Fruit fly (Drosophila melanogaster) whole organism: ENCODE data around the gene chinmo.

Experiments
- CG8478 ChIP-seq: fragments of >200 bp; optimal IDR thresholded peaks from 2 replicates; lab custom pipeline; 2018; ENCODE audit warnings: inconsistent platforms
- Dll ChIP-seq: fragments of >200 bp; optimal IDR thresholded peaks from 2 replicates; lab custom pipeline; 2017
- EcR ChIP-seq, 2 experiments: fragments of >200 bp; optimal IDR thresholded peaks; 2 replicates each; lab custom pipeline; 2017; ENCODE audit warnings: missing biosample characterization in 2 of 2, missing genetic modification characterization in 2 of 2, missing genetic modification reagents in 2 of 2
- pan ChIP-seq: fragments of >200 bp; optimal IDR thresholded peaks from 2 replicates; lab custom pipeline; 2017
- psq ChIP-seq: fragments of >200 bp; optimal IDR thresholded peaks from 2 replicates; lab custom pipeline; 2017
- usp ChIP-seq: fragments of >200 bp; optimal IDR thresholded peaks from 2 replicates; lab custom pipeline; 2017; ENCODE audit warnings: missing biosample characterization, missing genetic modification characterization, mixed read lengths

Gene chinmo

DNA sequence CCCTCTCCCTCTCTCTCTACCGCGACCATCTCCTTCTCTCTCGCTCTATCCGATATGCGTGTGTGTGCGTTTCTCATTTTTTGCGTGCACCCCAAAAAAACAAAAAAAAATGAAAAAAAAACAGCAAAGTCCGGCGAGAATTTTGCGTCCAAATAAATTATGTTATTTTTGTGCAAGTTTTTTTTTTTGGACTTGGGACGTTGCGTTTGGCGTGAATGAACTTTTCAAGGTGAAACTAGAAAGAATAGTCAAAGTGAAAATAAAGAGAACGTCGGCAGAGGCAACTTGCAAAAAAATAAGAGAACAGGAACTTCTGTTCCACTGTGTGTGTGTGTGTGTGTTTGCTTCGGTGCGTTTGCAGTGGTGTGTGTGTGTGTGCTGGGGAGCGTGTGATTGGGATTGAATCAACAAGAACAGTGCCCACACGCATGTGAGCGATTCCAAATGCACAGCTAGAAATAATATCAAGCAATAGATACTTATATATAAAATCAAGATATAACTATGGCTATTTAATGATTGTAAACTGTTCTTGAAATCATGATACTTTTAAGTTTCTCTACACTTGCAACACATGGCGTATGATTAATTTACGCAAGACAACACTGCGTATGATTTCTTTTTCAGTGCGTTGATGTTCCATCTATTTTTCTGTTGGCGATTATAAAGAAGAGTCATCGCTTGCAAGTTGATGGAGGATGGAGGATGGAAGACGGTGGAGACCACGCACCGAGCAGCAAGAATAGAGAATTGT is 21.7 kb upstream of the chinmo start:
- TF ChIP-seq EcR (GFP tag; optimal IDR thresholded peaks at IDR 0.05; lab: Kevin White, UChicago) (no peak), Dll (lab: Kevin White, UChicago) (no peak), usp (GFP tag; lab: Kevin White, UChicago) (no peak), psq (lab: Kevin White, UChicago) (no peak)

DNA sequence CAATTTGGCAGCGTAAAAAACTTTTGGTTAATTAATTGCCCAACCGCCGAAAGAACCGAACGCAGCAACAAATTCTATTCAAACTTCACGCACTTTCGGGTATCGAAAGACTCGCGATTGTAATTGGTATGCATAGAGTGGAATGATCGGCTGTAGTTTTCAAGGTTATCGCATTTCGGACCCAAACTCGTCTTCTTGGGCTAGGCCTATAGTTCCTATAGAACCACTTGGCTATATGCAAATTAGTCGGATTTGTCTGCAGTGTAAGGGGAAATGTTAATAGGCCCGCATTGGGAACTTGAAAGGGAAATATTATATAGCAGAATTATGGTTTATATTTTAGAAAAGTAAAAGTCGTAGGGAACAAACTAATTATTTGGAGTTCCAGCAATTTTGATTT is 20.5 kb upstream of the chinmo start:
- TF ChIP-seq Dll (lab: Kevin White, UChicago) (no peak), usp (GFP tag; lab: Kevin White, UChicago) (no peak), CG8478 (no peak), pan (lab: Kevin White, UChicago) (no peak), psq (lab: Kevin White, UChicago) (no peak), EcR (GFP tag; optimal IDR thresholded peaks at IDR 0.05; lab: Kevin White, UChicago) (no peak)

DNA sequence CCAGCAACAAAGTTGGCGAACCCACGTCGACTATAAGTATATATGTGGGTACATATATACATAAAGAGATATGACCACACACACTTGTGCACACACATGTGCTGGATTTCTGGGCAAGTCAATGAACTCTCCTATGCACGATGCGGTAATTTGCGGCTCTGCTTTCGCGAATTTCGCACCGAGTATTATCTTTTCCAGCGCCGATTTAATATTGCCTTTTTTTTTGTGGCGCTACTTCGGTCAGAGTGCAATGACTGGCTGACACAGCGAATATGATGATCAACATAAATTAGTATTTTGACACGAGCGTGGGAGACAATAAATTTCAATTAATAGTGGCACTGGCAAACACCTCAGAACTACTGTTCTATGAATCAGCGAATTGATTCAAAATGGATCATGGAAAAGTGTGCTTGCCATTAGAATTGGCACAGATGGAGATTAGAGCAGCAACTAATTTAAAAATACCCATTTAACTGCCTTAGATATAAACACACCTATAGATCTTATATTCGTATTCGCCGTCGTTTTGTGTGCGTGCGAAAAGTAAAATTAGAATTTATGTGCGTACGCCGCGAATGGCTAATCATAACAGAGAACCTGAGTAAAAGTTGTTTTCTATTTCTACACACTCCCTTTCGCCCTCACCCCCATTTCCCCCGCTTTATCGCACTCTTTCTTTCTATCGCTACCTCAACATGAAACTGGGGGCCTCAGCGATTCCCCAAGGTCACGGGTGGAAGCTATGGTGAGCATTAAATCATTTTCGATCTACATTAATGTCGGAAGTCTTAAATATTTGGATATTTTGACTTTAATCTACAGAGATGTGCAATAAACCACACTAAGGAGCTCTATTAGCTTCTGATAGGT is 19.4 kb upstream of the chinmo start:
- TF ChIP-seq EcR (GFP tag; optimal IDR thresholded peaks at IDR 0.05; lab: Kevin White, UChicago) (no peak), pan (lab: Kevin White, UChicago) (no peak), psq (lab: Kevin White, UChicago) (no peak), CG8478 (no peak), Dll (lab: Kevin White, UChicago) (no peak), usp (GFP tag; lab: Kevin White, UChicago) (no peak)

DNA sequence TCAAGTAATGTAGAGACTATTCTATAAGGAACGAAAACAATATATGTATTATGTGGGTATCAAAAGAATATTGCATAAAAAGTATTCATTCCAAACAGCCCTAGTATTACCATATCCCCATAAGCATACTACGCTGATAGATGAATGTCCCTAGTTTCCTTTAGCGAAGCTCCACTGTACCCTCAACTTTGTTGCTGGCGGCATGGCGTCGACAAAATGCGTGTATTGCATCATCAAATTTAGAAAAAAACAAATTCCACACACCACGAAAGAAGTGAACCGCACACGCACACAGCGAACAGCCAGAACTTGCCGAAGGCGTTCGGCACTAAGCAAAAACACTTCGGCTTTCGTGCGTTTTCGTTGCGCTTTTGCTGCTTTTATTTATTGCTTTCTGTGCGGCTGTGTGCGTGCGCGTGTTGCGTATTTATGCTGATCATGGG is 18.3 kb upstream of the chinmo start:
- TF ChIP-seq usp (GFP tag; lab: Kevin White, UChicago) (no peak), psq (lab: Kevin White, UChicago) (no peak)

DNA sequence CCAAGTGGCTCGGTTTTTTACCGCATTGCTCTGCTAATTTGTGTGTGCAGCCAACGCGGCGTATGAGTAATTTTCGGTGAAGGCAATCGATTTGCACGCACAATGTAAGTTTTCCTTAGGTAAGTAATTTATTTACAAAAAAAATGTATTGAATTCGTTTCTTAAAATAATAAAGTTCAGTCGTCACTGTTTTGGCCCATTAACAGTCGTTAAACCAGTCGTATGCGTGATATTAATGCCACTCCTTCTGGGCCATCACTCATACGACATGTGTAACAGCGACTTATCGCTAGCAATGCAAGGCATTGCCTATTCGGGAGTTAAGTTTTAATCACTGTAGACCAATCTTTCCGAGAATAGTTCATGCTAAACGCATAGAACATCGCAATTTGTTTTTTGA is 17.7 kb upstream of the chinmo start:
- TF ChIP-seq EcR (GFP tag; optimal IDR thresholded peaks at IDR 0.05; lab: Kevin White, UChicago) (no peak), pan (lab: Kevin White, UChicago) (no peak), usp (GFP tag; lab: Kevin White, UChicago) (no peak), CG8478 (no peak), psq (lab: Kevin White, UChicago) (no peak), Dll (lab: Kevin White, UChicago) (no peak)

DNA sequence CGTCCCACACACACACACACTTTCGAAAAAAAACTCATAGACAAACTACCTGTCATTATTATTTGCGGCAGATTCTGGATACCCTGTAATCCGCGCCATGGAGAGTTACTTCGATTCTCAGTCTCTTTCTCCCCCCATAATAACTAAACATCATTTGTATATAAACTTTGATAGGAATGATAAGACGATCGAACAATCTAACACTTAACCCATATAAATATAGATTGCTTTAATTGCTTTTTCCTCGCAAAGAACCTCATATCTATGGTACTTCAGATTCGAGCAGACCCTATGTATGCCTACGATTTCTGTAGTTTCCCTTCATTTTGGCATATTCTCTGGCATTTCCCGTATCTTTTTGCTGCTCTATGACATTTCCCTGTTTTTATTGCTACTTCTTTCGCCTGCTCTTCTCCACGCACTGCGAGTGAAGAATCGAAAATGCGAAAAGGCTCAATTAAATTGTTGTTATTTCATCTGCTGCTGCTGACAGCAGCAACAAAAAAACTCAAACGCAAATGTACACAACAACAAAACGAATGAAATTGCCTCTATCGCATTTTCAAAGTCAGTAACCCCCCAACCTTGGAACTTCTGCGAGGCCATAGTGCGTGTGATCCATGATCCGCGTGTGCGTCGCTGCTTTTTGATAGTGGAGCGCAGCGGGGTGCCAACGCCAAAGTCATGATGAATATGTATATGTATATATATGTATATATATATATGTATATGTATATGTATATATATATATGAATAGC is 16.8 kb upstream of the chinmo start:
- no peak for TF ChIP-seq EcR (GFP tag; optimal IDR thresholded peaks at IDR 0.05; lab: Kevin White, UChicago)
- no peak for TF ChIP-seq pan (lab: Kevin White, UChicago)
- TF ChIP-seq CG8478: no peak
- no peak for TF ChIP-seq usp (GFP tag; lab: Kevin White, UChicago)
- TF ChIP-seq psq (lab: Kevin White, UChicago): no peak
- no peak for TF ChIP-seq Dll (lab: Kevin White, UChicago)

DNA sequence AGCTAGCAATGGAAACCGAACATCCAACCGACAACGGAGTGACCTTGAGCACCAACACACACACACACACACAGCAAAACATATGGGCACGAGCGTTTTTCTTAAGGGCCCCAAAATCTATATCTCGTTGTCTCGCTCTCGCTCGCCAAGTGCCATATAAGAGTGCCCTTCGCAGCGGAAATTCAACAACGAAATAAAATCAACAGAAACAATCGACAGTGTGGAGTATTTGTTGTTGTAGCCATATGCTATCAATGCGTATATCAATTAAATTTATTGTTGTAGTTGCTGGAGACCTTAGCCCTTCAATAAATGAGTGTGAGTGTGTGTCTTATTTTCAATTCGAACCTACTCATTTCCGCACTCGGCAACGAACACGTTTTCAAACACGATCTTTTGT is 14.5 kb upstream of the chinmo start:
- TF ChIP-seq Dll (lab: Kevin White, UChicago) (no peak), psq (lab: Kevin White, UChicago) (no peak), pan (lab: Kevin White, UChicago) (no peak), usp (GFP tag; lab: Kevin White, UChicago) (no peak), EcR (GFP tag; optimal IDR thresholded peaks at IDR 0.05; lab: Kevin White, UChicago) (no peak), CG8478 (no peak)

DNA sequence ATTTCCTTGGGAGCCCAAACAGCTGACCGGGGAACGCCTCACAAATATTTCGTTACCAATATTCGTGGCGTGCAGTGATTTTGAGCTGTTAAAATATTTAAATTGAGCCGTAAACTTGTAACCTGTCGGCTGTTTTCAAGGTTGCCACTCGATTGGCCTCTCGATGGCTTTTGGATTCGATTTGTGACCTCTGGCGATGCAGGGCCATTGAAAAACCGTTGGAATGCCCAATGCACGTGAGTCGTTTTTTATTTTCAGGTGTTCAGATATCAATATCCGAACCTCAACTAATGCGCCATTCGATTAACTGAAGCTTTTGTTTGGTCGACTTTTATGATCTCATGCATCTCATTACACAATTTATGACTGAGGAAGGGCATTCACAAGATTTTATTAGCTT is 13.8 kb upstream of the chinmo start:
- TF ChIP-seq Dll (lab: Kevin White, UChicago) (no peak), usp (GFP tag; lab: Kevin White, UChicago) (no peak), CG8478 (no peak), psq (lab: Kevin White, UChicago) (no peak), EcR (GFP tag; optimal IDR thresholded peaks at IDR 0.05; lab: Kevin White, UChicago) (no peak), pan (lab: Kevin White, UChicago) (no peak)

DNA sequence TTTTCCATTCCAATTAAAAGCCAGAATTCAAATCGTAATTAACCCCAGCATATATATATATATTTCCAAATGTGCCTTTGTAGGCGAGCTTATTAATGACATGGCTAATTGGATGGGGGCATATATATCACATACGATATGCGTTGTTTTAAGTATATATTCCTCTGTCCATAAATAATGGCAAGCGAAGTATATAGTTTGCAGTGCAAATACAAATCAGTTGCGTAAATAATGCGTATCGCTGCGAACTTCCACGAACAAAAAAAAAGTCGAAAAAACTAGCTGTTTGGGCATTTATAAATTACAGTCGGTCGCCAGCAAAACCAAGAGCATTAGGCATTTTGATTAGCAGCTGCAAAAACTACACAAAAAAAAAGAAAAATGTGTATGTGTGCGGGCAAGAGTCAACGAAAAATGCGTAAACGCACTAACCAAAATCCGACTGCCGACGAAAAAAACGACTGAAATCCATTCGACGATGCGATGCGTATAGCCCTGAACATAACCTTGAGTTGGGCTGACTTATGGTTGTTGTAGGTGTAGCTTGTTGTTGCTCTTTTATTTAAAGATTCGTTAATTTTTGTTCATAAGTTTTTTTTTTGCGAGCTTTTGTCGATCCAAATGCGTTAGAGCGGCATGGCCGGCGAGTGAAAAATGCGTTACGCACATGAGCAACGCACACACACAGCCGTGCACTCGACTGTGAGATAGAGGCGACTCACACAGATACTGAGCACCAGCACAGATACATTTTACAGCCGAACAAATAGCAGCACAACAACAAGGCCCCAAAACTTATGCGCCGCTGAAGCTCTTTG is 13.0 kb upstream of the chinmo start:
- TF ChIP-seq Dll (lab: Kevin White, UChicago) (no peak), psq (lab: Kevin White, UChicago) (no peak), EcR (GFP tag; optimal IDR thresholded peaks at IDR 0.05; lab: Kevin White, UChicago) (no peak), pan (lab: Kevin White, UChicago) (no peak), CG8478 (no peak), usp (GFP tag; lab: Kevin White, UChicago) (no peak)
